Worm (Caenorhabditis elegans) whole organism, early embryonic: ENCODE data around the gene ZC21.6.

Experiments used
- B0310.2 ChIP-seq: sonication (generic microtip); optimal IDR thresholded peaks from 2 replicates; lab custom pipeline; 2016; ENCODE audit warnings: mild to moderate bottlenecking, missing genetic modification characterization, missing compliant biosample characterization
- ama-1 ChIP-seq: fragments of 150-350 bp; optimal IDR thresholded peaks from 2 replicates; lab custom pipeline; 2014

DNA sequence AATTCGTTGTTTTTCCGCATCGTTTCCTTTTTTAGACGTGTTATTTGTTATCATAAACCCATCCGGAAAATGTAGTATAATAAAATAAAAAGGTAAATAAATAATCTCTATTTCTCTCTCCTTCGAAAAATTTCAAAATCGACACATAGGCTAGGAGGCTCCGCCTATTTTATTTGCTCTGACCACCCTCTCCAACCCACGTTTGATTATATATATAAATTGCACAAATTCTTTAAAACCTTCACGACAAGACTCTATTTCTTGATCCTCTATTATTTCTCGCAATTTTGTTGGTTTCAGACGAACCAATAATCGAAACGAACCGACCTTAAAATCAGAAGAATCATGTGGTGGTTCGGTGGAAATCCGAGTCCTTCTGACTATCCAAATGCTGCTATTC lies 35.4 kb upstream of the ZC21.6 start, which contains the start of gene doxa-1:
- no peak for TF ChIP-seq ama-1
- TF ChIP-seq B0310.2: no peak
